Worm (Caenorhabditis elegans) whole organism, mixed stage, embryonic: ENCODE data around the gene F29A7.4.

Source experiments
- M03D4.4 ChIP-seq: sonication (generic microtip); optimal IDR thresholded peaks from 2 replicates; lab custom pipeline; 2017; ENCODE audit warnings: mild to moderate bottlenecking, missing genetic modification characterization, missing compliant biosample characterization
- bed-3 ChIP-seq: fragments of 200-800 bp; sonication (Bioruptor generic); optimal IDR thresholded peaks from 3 replicates; lab custom pipeline; 2018; ENCODE audit warnings: mild to moderate bottlenecking, missing genetic modification characterization, moderate library complexity, missing compliant biosample characterization
- ceh-39 ChIP-seq: fragments of 150-350 bp; optimal IDR thresholded peaks from 2 replicates; lab custom pipeline; 2014; ENCODE audit warnings: missing biosample characterization, missing genetic modification characterization
- ceh-83 ChIP-seq: fragments of 200-800 bp; sonication (Bioruptor generic); optimal IDR thresholded peaks from 2 replicates; lab custom pipeline; 2018; ENCODE audit warnings: mild to moderate bottlenecking, missing genetic modification characterization, missing compliant biosample characterization
- ces-1 ChIP-seq: fragments of 150-350 bp; optimal IDR thresholded peaks from 2 replicates; lab custom pipeline; 2014; ENCODE audit warnings: missing biosample characterization, missing genetic modification reagents, missing genetic modification characterization
- cnd-1 ChIP-seq: fragments of 200-800 bp; sonication (Bioruptor generic); optimal IDR thresholded peaks from 2 replicates; lab custom pipeline; 2018; ENCODE audit warnings: mild to moderate bottlenecking, missing genetic modification characterization, missing compliant biosample characterization
- drap-1 ChIP-seq: fragments of 200-800 bp; sonication (Bioruptor generic); optimal IDR thresholded peaks from 3 replicates; lab custom pipeline; 2018; ENCODE audit warnings: mild to moderate bottlenecking, missing genetic modification characterization, missing compliant biosample characterization
- elt-1 ChIP-seq: sonication (generic microtip); optimal IDR thresholded peaks from 2 replicates; lab custom pipeline; 2017; ENCODE audit warnings: missing genetic modification characterization, mild to moderate bottlenecking, missing compliant biosample characterization, antibody characterized with exemption, moderate library complexity, borderline replicate concordance; ENCODE audit not compliant: insufficient read depth
- elt-3 ChIP-seq: fragments of 150-350 bp; optimal IDR thresholded peaks from 2 replicates; lab custom pipeline; 2014; ENCODE audit warnings: missing biosample characterization, missing genetic modification characterization
- flh-1 ChIP-seq: fragments of 200-800 bp; sonication (Bioruptor generic); optimal IDR thresholded peaks from 2 replicates; lab custom pipeline; 2018; ENCODE audit warnings: mild to moderate bottlenecking, missing genetic modification characterization, moderate library complexity, missing compliant biosample characterization
- ham-2 ChIP-seq: fragments of 200-800 bp; sonication (Bioruptor generic); optimal IDR thresholded peaks from 2 replicates; lab custom pipeline; 2018; ENCODE audit warnings: mild to moderate bottlenecking, missing genetic modification characterization, missing compliant biosample characterization
- hlh-1 ChIP-seq: fragments of 150-350 bp; optimal IDR thresholded peaks from 2 replicates; lab custom pipeline; 2014; ENCODE audit warnings: missing biosample characterization, missing genetic modification reagents, missing genetic modification characterization
- lin-32 ChIP-seq: fragments of 200-800 bp; sonication (Bioruptor generic); optimal IDR thresholded peaks from 2 replicates; lab custom pipeline; 2018; ENCODE audit warnings: mild to moderate bottlenecking, missing genetic modification characterization, missing compliant biosample characterization
- lsy-2 ChIP-seq: fragments of 150-350 bp; optimal IDR thresholded peaks from 2 replicates; lab custom pipeline; 2014; ENCODE audit warnings: missing biosample characterization, missing genetic modification characterization
- mep-1 ChIP-seq: fragments of 150-350 bp; optimal IDR thresholded peaks from 2 replicates; lab custom pipeline; 2017; ENCODE audit warnings: missing biosample characterization, missing genetic modification reagents, missing genetic modification characterization, inconsistent platforms
- nhr-2 ChIP-seq: fragments of 150-350 bp; optimal IDR thresholded peaks from 2 replicates; lab custom pipeline; 2014; ENCODE audit warnings: missing biosample characterization, missing genetic modification characterization
- nhr-237 ChIP-seq: fragments of 150-350 bp; optimal IDR thresholded peaks from 2 replicates; lab custom pipeline; 2014; ENCODE audit warnings: missing biosample characterization, missing genetic modification characterization
- nhr-28 ChIP-seq: fragments of 150-350 bp; optimal IDR thresholded peaks from 2 replicates; lab custom pipeline; 2014; ENCODE audit warnings: missing biosample characterization, missing genetic modification characterization
- pha-4 ChIP-seq: fragments of 150-350 bp; optimal IDR thresholded peaks from 2 replicates; lab custom pipeline; 2018; ENCODE audit warnings: missing biosample characterization, missing genetic modification reagents, missing genetic modification characterization
- sem-2 ChIP-seq: fragments of 200-800 bp; sonication (Bioruptor generic); optimal IDR thresholded peaks from 2 replicates; lab custom pipeline; 2018; ENCODE audit warnings: mild to moderate bottlenecking, missing genetic modification characterization, missing compliant biosample characterization
- sptf-1 ChIP-seq: sonication (generic microtip); optimal IDR thresholded peaks from 2 replicates; lab custom pipeline; 2017; ENCODE audit warnings: mild to moderate bottlenecking, missing genetic modification characterization, moderate library complexity, missing compliant biosample characterization
- unc-120 ChIP-seq: sonication (generic microtip); optimal IDR thresholded peaks from 2 replicates; lab custom pipeline; 2017; ENCODE audit warnings: missing genetic modification characterization, missing compliant biosample characterization; ENCODE audit not compliant: poor library complexity, severe bottlenecking
- unc-39 ChIP-seq: fragments of 150-350 bp; optimal IDR thresholded peaks from 2 replicates; lab custom pipeline; 2014; ENCODE audit warnings: missing biosample characterization, missing genetic modification characterization
- unc-62 ChIP-seq: fragments of 150-350 bp; optimal IDR thresholded peaks from 2 replicates; lab custom pipeline; 2014; ENCODE audit warnings: missing biosample characterization, missing genetic modification reagents, missing genetic modification characterization
- zip-8 ChIP-seq: fragments of 150-350 bp; optimal IDR thresholded peaks from 2 replicates; lab custom pipeline; 2014; ENCODE audit warnings: missing biosample characterization, missing genetic modification characterization
- ztf-11 ChIP-seq: fragments of 150-350 bp; optimal IDR thresholded peaks from 2 replicates; lab custom pipeline; 2014; ENCODE audit warnings: missing biosample characterization, missing genetic modification characterization

The F29A7.4 gene

DNA sequence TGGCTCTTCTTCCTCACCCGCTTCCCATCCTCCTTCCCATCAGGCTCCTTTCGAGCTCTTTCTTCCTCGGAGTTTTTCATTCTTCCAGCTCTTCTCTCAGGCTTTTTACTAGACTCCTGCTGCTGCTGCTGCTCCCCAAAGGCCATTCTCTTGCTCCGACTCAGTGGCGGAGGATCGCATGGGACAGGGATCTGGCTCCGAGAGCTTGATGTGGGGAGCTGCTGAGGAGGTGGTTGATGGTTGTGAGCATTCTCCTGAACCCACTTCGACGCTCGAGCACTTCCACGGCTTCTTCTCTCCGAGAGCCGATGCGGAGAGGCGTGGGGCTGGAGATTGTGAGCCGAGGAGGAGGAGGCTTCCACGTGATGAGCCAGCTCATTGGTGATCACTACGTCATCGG is 36.0 kb downstream of the F29A7.4 start:
- TF ChIP-seq sptf-1 (tag; lab: Kevin White, UChicago) (no peak), pha-4 (tag; lab: Kevin White, UChicago) (no peak), ceh-83 (GFP tag; lab: Kevin White, UChicago) (no peak), unc-62 (GFP tag; lab: Kevin White, UChicago) (no peak)

DNA sequence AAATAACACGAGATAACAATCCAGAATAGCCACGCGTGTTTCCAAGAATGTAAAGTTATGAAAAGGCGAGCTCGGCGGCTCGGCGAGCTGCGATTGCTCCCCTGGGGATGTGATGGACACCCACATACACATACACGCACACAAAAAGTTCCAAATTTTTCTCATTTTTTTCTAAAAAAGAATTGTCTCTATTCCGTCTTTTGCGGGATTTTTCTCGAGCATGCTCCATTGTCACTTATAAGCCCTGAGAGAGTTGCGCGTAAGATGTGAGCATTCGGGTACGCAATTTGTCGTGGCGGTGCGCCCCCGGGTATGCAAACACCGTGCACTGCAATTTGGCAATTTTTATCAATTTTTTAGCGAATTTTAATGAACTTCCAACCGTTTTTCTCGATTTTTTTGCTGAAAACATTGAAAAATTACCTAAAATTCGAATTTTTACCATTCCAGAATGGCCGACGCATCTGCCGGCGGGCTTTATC is 37.3 kb downstream of the F29A7.4 start, which contains the start of the genes F08D12.12 and srpa-72:
Gene F08D12.12, minus strand, starts transcription at position 51 of the 482 bp plus-strand sequence.
Gene srpa-72, plus strand, starts transcription at position 451 of the 482 bp plus-strand sequence.
- TF ChIP-seq unc-120 (tag; lab: Kevin White, UChicago) (peak; percentile 7), lsy-2 (peak; percentile 10), pha-4 (tag; lab: Kevin White, UChicago) (peak; percentile 45), nhr-28 (no peak)

DNA sequence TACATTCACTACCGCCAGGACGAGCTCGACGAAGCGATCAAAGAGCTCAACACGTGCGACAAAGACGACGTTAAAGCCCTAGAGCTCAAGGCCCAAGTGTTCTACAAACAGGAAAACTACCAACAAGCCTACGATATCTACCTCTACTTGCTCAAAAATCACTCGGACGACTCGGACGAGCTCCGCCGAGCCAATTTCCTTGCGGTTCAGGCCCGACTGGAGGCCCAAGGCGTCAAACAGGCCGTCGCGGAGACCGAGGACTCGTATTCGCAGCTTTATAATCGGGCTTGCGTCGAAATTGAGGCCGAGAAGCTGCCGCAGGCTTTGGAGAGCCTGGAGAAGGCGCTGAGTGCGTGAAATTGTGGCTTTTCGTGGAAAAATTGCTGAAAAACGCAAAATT is 38.1 kb downstream of the F29A7.4 start:
- TF ChIP-seq zip-8 (tag; lab: Kevin White, UChicago) = no peak
- no peak for TF ChIP-seq elt-1 (tag; lab: Kevin White, UChicago)
- no peak for TF ChIP-seq sem-2 (GFP tag; lab: Kevin White, UChicago)
- TF ChIP-seq drap-1 = no peak
- TF ChIP-seq ham-2 (GFP tag; lab: Kevin White, UChicago) = no peak
- no peak for TF ChIP-seq ces-1

DNA sequence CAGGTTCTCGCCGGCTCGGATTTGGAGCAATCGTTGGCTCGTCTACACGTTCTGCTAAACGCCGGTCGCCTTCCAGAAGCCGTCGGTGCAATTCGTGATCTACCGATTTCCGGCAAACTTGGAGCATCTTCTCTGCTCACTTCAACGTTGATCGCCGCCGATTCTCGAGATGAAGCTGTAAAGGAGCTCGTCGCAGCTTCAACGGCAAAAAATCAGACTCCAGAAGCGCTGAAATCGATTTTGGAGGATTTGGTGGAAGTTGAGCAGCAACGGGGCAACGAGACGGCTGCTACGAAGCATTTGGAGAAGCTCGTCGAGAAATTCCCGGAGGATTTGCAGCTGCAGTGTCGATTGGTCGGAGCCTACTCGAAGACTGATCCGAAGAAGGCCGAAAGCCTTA is 41.9 kb downstream of the F29A7.4 start:
- TF ChIP-seq elt-1 (tag; lab: Kevin White, UChicago) = no peak
- TF ChIP-seq zip-8 (tag; lab: Kevin White, UChicago) = no peak
- no peak for TF ChIP-seq unc-62 (GFP tag; lab: Kevin White, UChicago)

DNA sequence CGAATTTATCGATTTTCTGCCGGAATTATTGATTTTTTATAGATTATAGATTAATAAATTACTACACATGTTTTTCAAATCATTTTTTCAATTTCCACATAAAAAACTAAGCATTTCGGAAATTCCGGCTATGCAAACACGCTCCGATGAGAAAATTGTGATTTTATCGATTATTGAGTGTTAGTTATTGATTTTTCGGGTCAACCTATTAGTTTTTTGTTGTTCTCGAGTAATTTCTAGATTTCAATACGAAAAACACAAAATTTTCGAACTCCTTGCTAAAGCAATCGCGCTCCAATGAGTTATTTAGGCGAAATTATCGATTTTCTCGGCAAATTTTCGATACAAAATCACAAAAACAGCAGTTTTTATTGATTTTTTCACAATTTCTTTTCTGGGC is 45.6 kb downstream of the F29A7.4 start:
- no peak for TF ChIP-seq ceh-83 (GFP tag; lab: Kevin White, UChicago)
- no peak for TF ChIP-seq lin-32 (GFP tag; lab: Kevin White, UChicago)
- TF ChIP-seq ceh-39 (tag; lab: Kevin White, UChicago) = no peak
- no peak for TF ChIP-seq flh-1
- no peak for TF ChIP-seq M03D4.4
- no peak for TF ChIP-seq nhr-2 (tag; lab: Kevin White, UChicago)
- no peak for TF ChIP-seq cnd-1 (tag; lab: Kevin White, UChicago)
- TF ChIP-seq ztf-11 = no peak
- TF ChIP-seq unc-39 (tag; lab: Kevin White, UChicago) = no peak
- TF ChIP-seq zip-8 (tag; lab: Kevin White, UChicago) = no peak

DNA sequence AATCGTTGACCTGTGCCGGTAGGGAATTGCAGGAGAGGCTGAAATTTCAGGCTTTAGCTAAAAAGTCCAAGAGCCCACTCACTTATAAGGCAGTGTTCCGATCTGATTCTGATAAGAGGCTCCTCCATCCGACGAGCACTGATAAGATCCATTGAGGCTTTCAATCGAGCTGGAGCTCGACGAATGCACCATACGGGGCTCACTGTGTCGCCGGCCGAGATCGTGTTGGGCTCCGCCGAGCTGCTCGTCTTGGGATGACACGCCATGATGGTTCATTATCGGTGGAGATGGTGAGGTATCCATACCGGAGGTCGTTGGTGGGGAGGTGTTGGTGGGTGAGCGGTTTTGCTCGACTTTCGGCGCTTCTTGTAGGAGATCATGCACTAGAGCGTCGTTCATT is 46.6 kb downstream of the F29A7.4 start:
- TF ChIP-seq lin-32 (GFP tag; lab: Kevin White, UChicago) (no peak), hlh-1 (tag; lab: Kevin White, UChicago) (no peak), mep-1 (tag; lab: Kevin White, UChicago) (no peak)

DNA sequence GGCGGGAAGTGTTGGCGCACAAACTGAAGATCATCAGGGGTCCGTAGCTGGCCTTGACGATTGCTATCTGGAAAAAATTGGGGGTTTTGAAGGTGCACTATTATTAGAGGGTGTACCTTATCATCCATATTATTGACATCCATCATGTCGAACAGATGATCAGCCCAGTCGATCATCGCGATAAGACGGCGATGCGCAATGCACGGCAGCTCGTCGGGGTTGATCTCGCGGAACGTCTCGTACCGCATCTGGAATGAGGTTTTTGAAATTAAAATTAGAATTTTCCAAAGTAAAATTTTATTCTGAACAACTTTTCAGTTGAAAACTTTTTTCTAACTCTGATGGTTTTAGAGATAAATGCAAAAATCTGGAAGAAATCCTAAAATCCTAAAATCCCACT is 48.2 kb downstream of the F29A7.4 start:
- TF ChIP-seq elt-1 (tag; lab: Kevin White, UChicago) = peak; percentile 3
- no peak for TF ChIP-seq cnd-1 (tag; lab: Kevin White, UChicago)

DNA sequence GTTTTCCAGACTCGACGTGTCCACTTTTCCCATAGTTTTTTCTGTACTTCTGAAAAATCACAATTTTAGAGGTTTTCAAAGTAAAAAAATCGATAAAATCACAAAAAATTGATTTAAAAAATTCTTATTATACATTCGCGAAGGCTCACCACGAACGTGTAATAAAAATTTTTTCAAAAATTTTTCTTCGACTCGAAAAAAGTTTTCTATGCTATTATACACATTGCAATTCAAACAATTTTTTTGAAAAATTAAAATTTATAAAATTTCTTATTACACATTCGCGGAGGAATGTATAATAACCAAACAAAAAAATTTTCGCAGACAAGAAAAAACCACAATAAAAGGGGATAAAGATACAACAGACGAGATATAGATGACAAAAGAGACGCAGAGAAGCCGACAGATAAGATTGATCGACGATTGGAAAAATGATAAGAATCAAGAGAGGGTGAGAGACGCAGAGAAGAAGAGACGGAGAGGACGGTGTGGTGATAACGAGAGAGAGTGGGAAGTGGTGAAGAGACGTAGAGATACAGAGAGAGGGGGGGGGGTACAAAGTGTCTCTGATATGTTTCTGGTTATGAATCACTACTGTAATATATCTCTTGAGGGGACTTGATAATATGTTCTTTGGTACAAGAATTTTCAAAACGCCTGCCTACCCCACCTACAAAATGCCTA is 50.9 kb downstream of the F29A7.4 start, which contains the start of gene nhr-119:
Gene nhr-119, minus strand, starts transcription at position 51 of the 684 bp plus-strand sequence.
- TF ChIP-seq elt-3 (tag; lab: Kevin White, UChicago) (peak; percentile 94), elt-1 (tag; lab: Kevin White, UChicago) (peak; percentile 95), unc-62 (GFP tag; lab: Kevin White, UChicago) (peak; percentile 79), unc-120 (tag; lab: Kevin White, UChicago) (peak; percentile 6), unc-39 (tag; lab: Kevin White, UChicago) (no peak), bed-3 (no peak), nhr-237 (tag; lab: Kevin White, UChicago) (peak; percentile 33)
- TF ChIP-seq, all 35 proteins: peak for 5
